Fruit fly (Drosophila melanogaster) whole organism: ENCODE results near the gene Sfp24Bd.

Experiments used
- CG8478 ChIP-seq: fragments of >200 bp; optimal IDR thresholded peaks from 2 replicates; lab custom pipeline; 2018; ENCODE audit warnings: inconsistent platforms
- Dll ChIP-seq: fragments of >200 bp; optimal IDR thresholded peaks from 2 replicates; lab custom pipeline; 2017
- pan ChIP-seq: fragments of >200 bp; optimal IDR thresholded peaks from 2 replicates; lab custom pipeline; 2017
- psq ChIP-seq: fragments of >200 bp; optimal IDR thresholded peaks from 2 replicates; lab custom pipeline; 2017

- TF ChIP-seq Dll (no peak), pan (lab: Kevin White, UChicago) (no peak), psq (lab: Kevin White, UChicago) (no peak), CG8478 (no peak)
Measured at dm6 chr2L:3662307-3662795, 6.6 kb downstream of the Sfp24Bd start, which contains the start of gene Drgx.
